Worm (Caenorhabditis elegans) whole organism, dauer: Measurements from ENCODE around the gene Y54G11A.9.
"Not testable (repeated sequence)": the region's sequence is repeated elsewhere in the genome, so short reads cannot be mapped to it uniquely, and the experiment has no call there.

Experiments
- unc-62 ChIP-seq: sonication (generic microtip); optimal IDR thresholded peaks from 2 replicates; lab custom pipeline; 2017; ENCODE audit warnings: missing biosample characterization, missing genetic modification reagents, missing genetic modification characterization

Y54G11A.9 gene

DNA sequence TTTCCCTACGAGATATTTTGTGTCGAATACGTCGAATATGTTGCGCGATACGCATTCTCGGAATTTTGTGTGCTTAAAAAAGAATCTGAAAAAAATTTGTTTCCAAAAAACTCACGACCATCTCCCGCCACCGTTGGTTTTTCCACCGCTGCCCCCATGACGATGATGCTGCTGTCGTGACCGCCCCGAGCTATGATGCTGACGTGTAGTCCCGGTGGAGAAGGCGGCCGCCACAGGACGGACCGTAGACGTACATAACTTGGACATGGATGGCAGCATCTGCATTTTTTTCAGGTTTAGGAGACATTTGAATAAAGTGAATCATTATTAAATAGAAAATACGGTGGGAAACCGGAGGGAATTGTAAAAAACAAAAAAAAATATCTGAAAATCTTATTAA is 2.1 kb downstream of the Y54G11A.9 start, which contains the start of gene ddl-3:
ddl-3 (minus strand) TSS at position 289 of the 400 bp plus-strand sequence.
- not testable (repeated sequence) for TF ChIP-seq unc-62 (GFP tag; lab: Kevin White, UChicago)

DNA sequence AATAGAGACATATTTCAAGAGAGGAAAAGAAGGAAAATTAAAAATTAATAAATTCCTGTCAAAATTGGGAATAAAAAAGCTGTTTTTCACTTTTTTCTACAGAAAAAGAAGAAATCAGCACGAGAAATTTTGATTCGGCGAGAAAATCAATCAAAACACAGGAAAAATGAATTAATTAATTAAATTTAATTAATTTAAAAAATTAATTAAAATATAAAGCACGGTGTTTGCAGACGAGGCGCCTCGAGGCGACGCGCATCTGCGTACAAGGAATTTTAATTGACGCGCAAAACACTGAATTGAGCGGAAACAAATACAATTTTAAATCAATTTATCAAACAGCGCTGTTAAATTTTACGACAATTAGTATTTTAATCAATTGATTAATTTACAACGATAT is 25.0 kb downstream of the Y54G11A.9 start:
- no peak for TF ChIP-seq unc-62 (GFP tag; lab: Kevin White, UChicago)

DNA sequence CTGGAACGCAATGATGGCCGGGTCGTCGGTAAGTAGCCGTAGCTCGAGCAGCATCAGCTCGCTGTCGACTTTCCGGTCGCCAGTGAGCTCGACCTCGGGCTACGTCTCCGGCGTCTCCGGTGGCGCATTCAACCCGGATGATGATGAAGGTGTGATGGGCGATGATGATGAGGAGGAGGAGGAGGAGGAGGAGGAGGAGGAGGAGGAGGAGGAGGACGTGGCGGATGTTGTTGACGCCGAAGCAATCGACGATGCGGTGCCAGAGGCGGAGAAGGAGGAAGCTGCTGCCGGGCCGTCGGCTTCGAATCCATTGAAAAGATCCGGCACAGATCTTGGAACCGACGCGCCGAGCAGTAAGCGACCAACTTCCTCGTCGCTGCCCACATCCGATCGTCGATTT is 27.0 kb downstream of the Y54G11A.9 start:
- no peak for TF ChIP-seq unc-62 (GFP tag; lab: Kevin White, UChicago)

ce11 chrII:14318027-14318426 is 28.2 kb downstream of the Y54G11A.9 start, which contains the start of gene Y54G11A.14:
Y54G11A.14 (plus strand) TSS chrII:14318158.
- TF ChIP-seq unc-62 (GFP tag; lab: Kevin White, UChicago): no peak

DNA sequence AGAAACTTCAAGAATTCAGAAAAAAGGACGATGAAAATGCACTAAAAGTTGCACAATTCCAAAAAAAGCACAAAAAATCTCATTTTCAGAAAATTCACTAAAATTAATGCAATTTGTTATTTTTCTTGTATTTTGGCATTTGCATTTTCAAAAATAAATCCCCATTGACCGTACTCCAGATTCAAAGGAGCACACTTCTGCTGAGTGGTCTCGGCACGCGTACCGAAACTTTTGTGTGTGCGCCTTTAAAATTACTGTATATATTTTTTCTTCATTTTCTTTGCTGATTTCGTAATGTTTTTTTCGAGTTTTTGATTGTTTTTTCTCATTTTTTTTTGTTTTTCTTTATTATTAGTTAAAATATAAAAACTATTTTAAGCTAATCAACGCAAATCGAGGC is 34.1 kb downstream of the Y54G11A.9 start:
- no peak for TF ChIP-seq unc-62 (GFP tag; lab: Kevin White, UChicago)

DNA sequence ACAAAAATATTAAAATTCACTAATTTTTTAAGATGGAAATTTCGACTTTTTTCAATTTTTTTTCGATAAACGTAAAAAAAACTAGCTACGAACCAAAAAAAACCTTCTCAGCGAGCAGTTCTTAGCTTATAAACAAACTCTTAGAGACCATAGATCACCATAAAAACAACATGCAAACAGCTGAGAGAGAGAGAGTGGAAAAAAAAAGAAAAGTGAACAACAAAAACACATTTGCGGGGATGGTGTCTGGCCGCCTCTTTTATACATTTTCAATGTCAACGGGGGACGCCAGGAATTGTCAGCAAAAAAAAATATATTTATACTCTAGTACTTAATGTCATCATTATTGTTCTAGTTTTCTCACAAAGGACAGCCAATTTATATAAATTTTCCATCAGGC is 34.7 kb downstream of the Y54G11A.9 start:
- no peak for TF ChIP-seq unc-62 (GFP tag; lab: Kevin White, UChicago)

DNA sequence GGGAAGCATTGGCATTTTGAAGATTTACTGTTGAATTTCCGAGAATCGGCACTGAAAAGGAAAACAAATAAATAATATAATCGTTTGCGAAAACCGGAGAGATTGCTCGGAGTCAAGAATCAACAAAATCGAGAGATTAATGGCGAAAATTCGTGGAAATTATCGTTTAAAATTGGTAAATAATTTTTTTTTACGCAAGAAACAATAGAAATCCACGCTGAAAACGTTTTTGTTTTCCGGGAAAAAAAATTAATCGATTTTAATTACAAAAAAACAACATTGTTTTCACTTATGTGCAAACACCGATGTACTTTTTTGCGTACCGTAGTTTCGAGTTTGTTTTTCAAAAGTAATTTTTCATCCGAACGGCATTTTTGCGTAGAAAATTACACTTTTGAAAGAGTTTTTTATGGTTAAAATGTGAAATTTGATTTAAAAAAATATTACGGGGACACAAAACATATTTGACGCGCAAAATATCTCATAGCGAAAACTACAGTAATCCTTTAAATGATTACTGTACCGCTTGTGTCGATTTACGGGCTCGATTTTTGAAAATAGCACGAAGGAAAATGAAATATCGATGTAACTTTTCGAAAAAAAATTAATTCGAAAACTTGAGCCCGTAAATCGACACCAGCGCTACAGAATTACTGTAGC is 35.4 kb downstream of the Y54G11A.9 start, which contains the start of gene ctl-3:
ctl-3 (minus strand) TSS at position 51 of the 660 bp plus-strand sequence.
- TF ChIP-seq unc-62 (GFP tag; lab: Kevin White, UChicago): no peak

ce11 chrII:14306160-14306559 is 40.1 kb downstream of the Y54G11A.9 start, which contains the start of gene ctl-1:
ctl-1 (minus strand) TSS chrII:14306260.
- TF ChIP-seq unc-62 (GFP tag; lab: Kevin White, UChicago): not testable (repeated sequence)

ce11 chrII:14301927-14302326 is 44.3 kb downstream of the Y54G11A.9 start, which contains the start of gene ctl-2:
ctl-2 (minus strand) TSS chrII:14302027.
- not testable (repeated sequence) for TF ChIP-seq unc-62 (GFP tag; lab: Kevin White, UChicago)

DNA sequence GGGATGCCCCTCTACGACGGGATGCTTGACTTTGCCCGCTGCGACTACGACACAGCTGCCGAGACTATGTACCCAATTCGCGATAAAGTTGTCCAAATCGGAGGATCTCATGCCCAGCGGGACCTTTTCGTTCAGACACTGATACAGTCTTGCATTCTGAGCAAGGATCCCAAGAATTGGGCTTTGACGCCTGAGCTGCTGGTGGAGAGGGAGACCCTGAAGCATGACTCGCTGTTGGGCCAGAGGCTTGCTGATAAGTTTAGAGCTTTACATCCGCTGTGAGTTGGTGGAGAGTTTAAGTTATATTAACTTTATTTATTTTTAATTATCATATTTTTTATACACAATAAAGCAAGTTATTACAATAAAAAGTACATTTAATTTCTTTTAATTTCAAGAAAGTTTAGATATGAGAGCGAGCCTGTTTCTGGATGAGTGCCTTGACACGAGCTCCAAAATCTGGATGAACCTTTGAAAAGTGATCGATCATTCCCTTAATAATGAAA is 46.9 kb downstream of the Y54G11A.9 start:
- no peak for TF ChIP-seq unc-62 (GFP tag; lab: Kevin White, UChicago)

DNA sequence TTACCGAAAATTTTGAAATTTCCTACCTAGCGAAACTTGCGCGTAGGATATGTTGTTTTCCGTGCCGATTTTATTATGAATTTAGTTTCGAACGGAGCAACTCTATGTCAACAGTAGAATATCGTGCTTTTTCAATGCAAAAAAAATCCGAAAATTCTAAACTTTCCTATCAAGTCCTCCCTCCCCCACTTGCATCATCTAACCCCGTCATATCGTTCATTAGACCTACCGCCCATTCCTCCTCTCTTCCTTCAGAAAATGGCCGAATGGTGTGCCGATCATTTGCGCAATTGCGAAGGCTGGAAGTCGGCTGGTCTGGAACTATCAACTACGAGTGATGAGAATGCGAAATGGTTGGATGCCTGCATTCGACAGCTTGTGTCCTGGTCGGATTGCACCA is 49.2 kb downstream of the Y54G11A.9 start, which contains the start of gene Y54G11A.7:
Y54G11A.7 (plus strand) TSS at position 256 of the 400 bp plus-strand sequence.
- not testable (repeated sequence) for TF ChIP-seq unc-62 (GFP tag; lab: Kevin White, UChicago)

DNA sequence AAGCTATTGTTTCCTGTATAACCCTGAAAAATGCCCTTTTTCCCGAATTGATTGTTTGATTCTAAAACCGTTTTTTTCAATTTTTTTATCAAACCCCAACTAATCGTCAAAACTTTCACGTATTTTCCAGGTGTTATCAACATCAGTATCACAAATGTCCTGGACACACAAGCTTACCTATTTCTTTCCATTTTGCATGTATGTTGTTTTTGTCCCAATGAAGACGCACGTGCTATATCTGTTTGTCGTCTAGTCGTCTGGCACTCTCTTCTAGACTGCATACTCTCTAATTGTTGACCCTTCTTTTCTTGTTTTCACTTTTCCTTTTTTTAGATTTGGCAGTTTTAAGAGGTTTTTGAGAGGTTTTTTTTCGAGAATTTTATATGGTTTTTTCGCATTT is 49.9 kb downstream of the Y54G11A.9 start:
- no peak for TF ChIP-seq unc-62 (GFP tag; lab: Kevin White, UChicago)
